Fruit fly (Drosophila melanogaster) whole organism, embryonic: Measurements from ENCODE around the gene CG6048.

Experiments used
- Blimp-1 ChIP-seq: fragments of 200-800 bp; sonication (Bioruptor generic); optimal IDR thresholded peaks from 3 replicates; lab custom pipeline; 2018; ENCODE audit warnings: missing biosample characterization, missing genetic modification characterization, mild to moderate bottlenecking, moderate library complexity, missing genetic modification reagents
- CG10321 ChIP-seq: fragments of 200-800 bp; sonication (Bioruptor generic); IDR thresholded peaks from 2 replicates; pipeline ENCODE4 v1.3.6; 2022; ENCODE audit warnings: missing biosample characterization, missing genetic modification characterization
- CG10979 ChIP-seq: fragments of 200-800 bp; sonication (Bioruptor generic); optimal IDR thresholded peaks from 2 replicates; lab custom pipeline; 2018; ENCODE audit warnings: missing biosample characterization, mild to moderate bottlenecking, missing genetic modification characterization, moderate library complexity
- CG11723 ChIP-seq: fragments of 200-800 bp; sonication (Bioruptor generic); optimal IDR thresholded peaks from 2 replicates; lab custom pipeline; 2017; ENCODE audit warnings: missing biosample characterization, mild to moderate bottlenecking, missing genetic modification characterization
- CG12659 ChIP-seq: fragments of 200-800 bp; sonication (Bioruptor generic); optimal IDR thresholded peaks from 3 replicates; lab custom pipeline; 2017; ENCODE audit warnings: mild to moderate bottlenecking, missing biosample characterization, missing genetic modification reagents, missing genetic modification characterization
- CG15479 ChIP-seq: fragments of 200-800 bp; sonication (Bioruptor generic); optimal IDR thresholded peaks from 3 replicates; lab custom pipeline; 2019; ENCODE audit warnings: missing biosample characterization, mild to moderate bottlenecking, missing genetic modification characterization, moderate library complexity
- CG17385 ChIP-seq: fragments of 200-800 bp; sonication (Bioruptor generic); optimal IDR thresholded peaks from 3 replicates; lab custom pipeline; 2018; ENCODE audit warnings: missing biosample characterization, mild to moderate bottlenecking, missing genetic modification characterization
- CG17612 ChIP-seq: fragments of 200-800 bp; sonication (Bioruptor generic); IDR thresholded peaks from 2 replicates; pipeline ENCODE4 v1.3.6; 2022; ENCODE audit warnings: missing biosample characterization, missing genetic modification characterization
- CG1832 ChIP-seq: fragments of 200-800 bp; sonication (Bioruptor generic); optimal IDR thresholded peaks from 2 replicates; lab custom pipeline; 2017; ENCODE audit warnings: missing biosample characterization, mild to moderate bottlenecking, missing genetic modification characterization, inconsistent platforms
- CG2889 ChIP-seq: fragments of 200-800 bp; sonication (Bioruptor generic); IDR thresholded peaks from 3 replicates; pipeline ENCODE4 v1.3.6; 2022; ENCODE audit warnings: missing biosample characterization, missing genetic modification characterization
- CG34422 ChIP-seq: fragments of 200-800 bp; sonication (Bioruptor generic); IDR thresholded peaks from 3 replicates; pipeline ENCODE4 v1.3.6; 2022; ENCODE audit warnings: missing biosample characterization, missing genetic modification characterization
- CG3726 ChIP-seq: fragments of 200-800 bp; sonication (Bioruptor generic); IDR thresholded peaks from 3 replicates; pipeline ENCODE4, ENCODE4 v1.3.6; 2022; ENCODE audit warnings: missing biosample characterization, missing genetic modification characterization
- CG3838 ChIP-seq: fragments of 200-800 bp; sonication (Bioruptor generic); optimal IDR thresholded peaks from 3 replicates; lab custom pipeline; 2016; ENCODE audit warnings: missing biosample characterization, missing genetic modification characterization
- CkIIα-i1 ChIP-seq: fragments of 200-800 bp; sonication (Bioruptor generic); IDR thresholded peaks from 2 replicates; pipeline ENCODE4 v1.3.6; 2022; ENCODE audit warnings: missing biosample characterization, missing genetic modification characterization
- E2f2 ChIP-seq: fragments of 200-800 bp; sonication (Bioruptor generic); IDR thresholded peaks from 2 replicates; pipeline ENCODE4 v1.3.6; 2022; ENCODE audit warnings: missing biosample characterization, missing genetic modification characterization
- GATAe ChIP-seq: fragments of 200-800 bp; sonication (Bioruptor generic); conservative IDR thresholded peaks from 2 replicates; pipeline ENCODE4 v1.3.6; 2022; ENCODE audit warnings: missing biosample characterization, missing genetic modification characterization
- Hr39 ChIP-seq: fragments of >200 bp; optimal IDR thresholded peaks from 2 replicates; lab custom pipeline; 2017
- Hsf ChIP-seq: fragments of 200-800 bp; sonication (Bioruptor generic); optimal IDR thresholded peaks from 3 replicates; lab custom pipeline; 2016; ENCODE audit warnings: missing biosample characterization, missing genetic modification characterization
- Kr ChIP-seq: fragments of 200-800 bp; sonication (Bioruptor generic); optimal IDR thresholded peaks from 2 replicates; lab custom pipeline; 2017; ENCODE audit warnings: missing biosample characterization, mild to moderate bottlenecking, missing genetic modification characterization
- Lhr ChIP-seq: fragments of 200-800 bp; sonication (Bioruptor generic); optimal IDR thresholded peaks from 3 replicates; lab custom pipeline; 2017; ENCODE audit warnings: mild to moderate bottlenecking, missing biosample characterization, missing genetic modification reagents, missing genetic modification characterization
- Med ChIP-seq: fragments of 200-800 bp; sonication (Bioruptor generic); peaks from one replicate; lab custom pipeline; 2016; ENCODE audit warnings: missing biosample characterization, missing genetic modification characterization, mild to moderate bottlenecking, inconsistent platforms, moderate library complexity
- Meics ChIP-seq: fragments of 200-800 bp; sonication (Bioruptor generic); optimal IDR thresholded peaks from 2 replicates; lab custom pipeline; 2017; ENCODE audit warnings: missing biosample characterization, mild to moderate bottlenecking, missing genetic modification characterization
- Oli ChIP-seq: fragments of 200-800 bp; sonication (Bioruptor generic); optimal IDR thresholded peaks from 2 replicates; lab custom pipeline; 2018; ENCODE audit warnings: missing biosample characterization, mild to moderate bottlenecking, missing genetic modification characterization, moderate library complexity
- Pdp1 ChIP-seq, 2 experiments: fragments of 200-800 bp; sonication (Bioruptor generic); optimal IDR thresholded peaks; 3 replicates each; lab custom pipeline; 2016; ENCODE audit warnings: missing biosample characterization in 2 of 2, missing genetic modification characterization in 2 of 2, mild to moderate bottlenecking in 1 of 2, moderate library complexity in 1 of 2
- Trl ChIP-seq, 3 experiments: fragments of >200 bp in 2 of 3; fragments of 200-800 bp in 1 of 3; sonication (Bioruptor generic) in 1 of 3; optimal IDR thresholded peaks; 2 replicates in 1 of 3; 3 replicates in 2 of 3; lab custom pipeline; 2016 to 2017; ENCODE audit warnings: missing biosample characterization in 1 of 3, missing genetic modification characterization in 1 of 3
- Vsx1 ChIP-seq: fragments of 200-800 bp; sonication (Bioruptor generic); optimal IDR thresholded peaks from 2 replicates; lab custom pipeline; 2017; ENCODE audit warnings: missing biosample characterization, mild to moderate bottlenecking, missing genetic modification characterization, missing genetic modification reagents
- cg ChIP-seq: fragments of 200-800 bp; sonication (Bioruptor generic); optimal IDR thresholded peaks from 3 replicates; lab custom pipeline; 2019; ENCODE audit warnings: missing biosample characterization, mild to moderate bottlenecking, missing genetic modification characterization, moderate library complexity
- chm ChIP-seq: fragments of 200-800 bp; sonication (Bioruptor generic); IDR thresholded peaks from 2 replicates; pipeline ENCODE4 v1.3.6; 2022; ENCODE audit warnings: missing biosample characterization, missing genetic modification characterization
- corto ChIP-seq: fragments of 200-800 bp; sonication (Bioruptor generic); optimal IDR thresholded peaks from 2 replicates; lab custom pipeline; 2016; ENCODE audit warnings: missing biosample characterization, mild to moderate bottlenecking, missing genetic modification characterization, moderate library complexity
- croc ChIP-seq: fragments of 200-800 bp; sonication (Bioruptor generic); conservative IDR thresholded peaks from 3 replicates; pipeline ENCODE4 v1.3.6; 2022; ENCODE audit warnings: missing biosample characterization, missing genetic modification characterization
- crol ChIP-seq: fragments of 200-800 bp; sonication (Bioruptor generic); IDR thresholded peaks from 2 replicates; pipeline ENCODE4 v1.3.6; 2022; ENCODE audit warnings: missing biosample characterization, missing genetic modification characterization
- exex ChIP-seq: fragments of 200-800 bp; sonication (Bioruptor generic); optimal IDR thresholded peaks from 4 replicates; lab custom pipeline; 2018; ENCODE audit warnings: missing biosample characterization, mild to moderate bottlenecking, missing genetic modification characterization, moderate library complexity
- kni ChIP-seq: fragments of 200-800 bp; sonication (Bioruptor generic); optimal IDR thresholded peaks from 3 replicates; lab custom pipeline; 2017; ENCODE audit warnings: mild to moderate bottlenecking, missing biosample characterization, missing genetic modification reagents, missing genetic modification characterization
- lbe ChIP-seq: fragments of 200-800 bp; sonication (Bioruptor generic); optimal IDR thresholded peaks from 2 replicates; lab custom pipeline; 2016; ENCODE audit warnings: missing biosample characterization, mild to moderate bottlenecking, missing genetic modification characterization
- lilli ChIP-seq: fragments of 200-800 bp; sonication (Bioruptor generic); optimal IDR thresholded peaks from 3 replicates; lab custom pipeline; 2016; ENCODE audit warnings: missing biosample characterization, missing genetic modification characterization
- nerfin-2 ChIP-seq: fragments of 200-800 bp; sonication (Bioruptor generic); IDR thresholded peaks from 2 replicates; pipeline ENCODE4 v1.3.6; 2022; ENCODE audit warnings: missing biosample characterization, missing genetic modification characterization; ENCODE audit not compliant: partially characterized antibody
- oc ChIP-seq: fragments of 200-800 bp; sonication (Bioruptor generic); optimal IDR thresholded peaks from 2 replicates; lab custom pipeline; 2018; ENCODE audit warnings: missing biosample characterization, mild to moderate bottlenecking, missing genetic modification characterization, moderate library complexity
- org-1 ChIP-seq: fragments of 200-800 bp; sonication (Bioruptor generic); optimal IDR thresholded peaks from 2 replicates; lab custom pipeline; 2017; ENCODE audit warnings: missing biosample characterization, missing genetic modification characterization
- pros ChIP-seq: fragments of 200-800 bp; sonication (Bioruptor generic); optimal IDR thresholded peaks from 3 replicates; lab custom pipeline; 2019; ENCODE audit warnings: missing biosample characterization, mild to moderate bottlenecking, missing genetic modification characterization, moderate library complexity
- sc ChIP-seq, 3 experiments: fragments of >200 bp in 2 of 3; fragments of 200-800 bp in 1 of 3; sonication (Bioruptor generic) in 1 of 3; optimal IDR thresholded peaks; 2 replicates in 2 of 3; 3 replicates in 1 of 3; lab custom pipeline; 2017; ENCODE audit warnings: mild to moderate bottlenecking in 1 of 3, missing biosample characterization in 1 of 3, missing genetic modification characterization in 1 of 3, missing genetic modification reagents in 1 of 3
- sd ChIP-seq: fragments of 200-800 bp; sonication (Bioruptor generic); optimal IDR thresholded peaks from 3 replicates; lab custom pipeline; 2018; ENCODE audit warnings: missing biosample characterization, mild to moderate bottlenecking, missing genetic modification characterization, moderate library complexity
- sens ChIP-seq: fragments of 200-800 bp; sonication (Bioruptor generic); peaks from one replicate; lab custom pipeline; 2016; ENCODE audit warnings: missing biosample characterization, missing genetic modification characterization
- trh ChIP-seq: fragments of 200-800 bp; sonication (Bioruptor generic); optimal IDR thresholded peaks from 2 replicates; lab custom pipeline; 2016; ENCODE audit warnings: missing biosample characterization, missing genetic modification characterization
- wdn ChIP-seq: fragments of 200-800 bp; sonication (Bioruptor generic); IDR thresholded peaks from 2 replicates; pipeline ENCODE4 v1.3.6; 2022; ENCODE audit warnings: missing biosample characterization, missing genetic modification characterization
- yki ChIP-seq: fragments of >200 bp; optimal IDR thresholded peaks from 3 replicates; lab custom pipeline; 2018

The CG6048 gene

dm6 chrX:5952265-5952664 lies at the start of gene CG6048:
Gene CG6048, plus strand, starts transcription at chrX:5952565.
- TF ChIP-seq Meics (GFP tag; lab: Kevin White, UChicago): no peak
- peak; percentile 21 for TF ChIP-seq exex
- TF ChIP-seq Blimp-1 (GFP tag; lab: Kevin White, UChicago): no peak
- no peak for TF ChIP-seq CG12659 (GFP tag; lab: Kevin White, UChicago)

dm6 chrX:5902701-5903100 lies 49.7 kb upstream of the CG6048 start:
- peak; percentile 41 for TF ChIP-seq sens (GFP tag; lab: Kevin White, UChicago)
- TF ChIP-seq Oli (tag; lab: Kevin White, UChicago): no peak
- TF ChIP-seq CG3726 (GFP tag; lab: Robert Waterston, UW): 0 out of 3 replicates have a peak, but pooled peaks have one; percentile 33
- peak; percentile 63 for TF ChIP-seq Med (GFP tag; lab: Kevin White, UChicago)
- TF ChIP-seq wdn (GFP tag; lab: Robert Waterston, UW): no peak
- TF ChIP-seq Lhr (GFP tag; lab: Kevin White, UChicago): no peak
- TF ChIP-seq CG2889 (GFP tag; lab: Robert Waterston, UW): peak; percentile 11; the same call in 1 of the 3 replicates
- TF ChIP-seq chm (GFP tag; lab: Robert Waterston, UW): peak; percentile 44; the same call in 1 of the 2 replicates
- TF ChIP-seq lilli (GFP tag; lab: Kevin White, UChicago): peak; percentile 32
- TF ChIP-seq CkIIα-i1: 0 out of 2 replicates have a peak, but pooled peaks have one; percentile 16
- no peak for TF ChIP-seq GATAe (GFP tag; lab: Robert Waterston, UW)

dm6 chrX:5904377-5905085 lies 47.8 kb upstream of the CG6048 start:
- peak; percentile 48 for TF ChIP-seq oc (tag; lab: Kevin White, UChicago)
- TF ChIP-seq CG34422 (GFP tag; lab: Robert Waterston, UW): peak; percentile 71; the same call in 1 of the 3 replicates
- no peak for TF ChIP-seq CG17612 (GFP tag; lab: Robert Waterston, UW)
- TF ChIP-seq CG1832 (GFP tag; lab: Kevin White, UChicago): peak; percentile 70
- TF ChIP-seq yki (lab: Kevin White, UChicago): peak; percentile 11
- TF ChIP-seq Med (GFP tag; lab: Kevin White, UChicago): peak; percentile 53
- peak; percentile 63 for TF ChIP-seq corto (GFP tag; lab: Kevin White, UChicago)
- TF ChIP-seq CG3838: no peak
- no peak for TF ChIP-seq sc (optimal IDR thresholded peaks at IDR 0.05; lab: Kevin White, UChicago)
- TF ChIP-seq sc (GFP tag; optimal IDR thresholded peaks at IDR 0.05; lab: Kevin White, UChicago): no peak
- TF ChIP-seq kni (GFP tag; lab: Kevin White, UChicago): peak; percentile 75
- TF ChIP-seq CG10321 (GFP tag; lab: Robert Waterston, UW): peak; percentile 70
- TF ChIP-seq lbe: peak; percentile 24
- no peak for TF ChIP-seq Hsf
- peak; percentile 17 for TF ChIP-seq CG15479 (GFP tag; lab: Kevin White, UChicago)
- peak; percentile 96 for TF ChIP-seq Hr39 (lab: Kevin White, UChicago)
- no peak for TF ChIP-seq org-1
- TF ChIP-seq Kr (GFP tag; lab: Kevin White, UChicago): peak; percentile 56
- TF ChIP-seq nerfin-2 (GFP tag; lab: Robert Waterston, UW): no peak
- TF ChIP-seq sd (tag; lab: Kevin White, UChicago): peak; percentile 64
- TF ChIP-seq cg (GFP tag; lab: Kevin White, UChicago): peak; percentile 72
- peak in 1 of 2 experiments; percentile 26 for TF ChIP-seq Pdp1 (GFP tag; optimal IDR thresholded peaks at IDR 0.05; lab: Kevin White, UChicago)
- peak; percentile 65 to 82 for TF ChIP-seq Trl (optimal IDR thresholded peaks at IDR 0.05; lab: Kevin White, UChicago)
- no peak for TF ChIP-seq Trl (GFP tag; optimal IDR thresholded peaks at IDR 0.05; lab: Kevin White, UChicago)
- peak; percentile 68 for TF ChIP-seq Vsx1 (GFP tag; lab: Kevin White, UChicago)
- peak; percentile 77 for TF ChIP-seq sens (GFP tag; lab: Kevin White, UChicago)
- no peak for TF ChIP-seq CG11723 (GFP tag; lab: Kevin White, UChicago)
- TF ChIP-seq crol (GFP tag; lab: Robert Waterston, UW): peak; percentile 51; the same call in 1 of the 2 replicates
- peak; percentile 72 for TF ChIP-seq CG17385
- TF ChIP-seq croc (GFP tag; lab: Robert Waterston, UW): no peak
- TF ChIP-seq CG10979 (tag; lab: Kevin White, UChicago): peak; percentile 12
- TF ChIP-seq trh (GFP tag; lab: Kevin White, UChicago): no peak
- 0 out of 2 replicates have a peak, but pooled peaks have one; percentile 21 for TF ChIP-seq E2f2 (GFP tag; lab: Robert Waterston, UW)
- TF ChIP-seq pros (GFP tag; lab: Kevin White, UChicago): peak; percentile 43
